Fruit fly (Drosophila melanogaster): ENCODE results near the gene ksh.

ksh gene

dm6 chrX:19474763-19475162 is 20.0 kb downstream of the ksh start, which contains the start of gene narya:
narya (plus strand) TSS chrX:19475063.
- no peak for TF ChIP-seq slbo (GFP tag; IDR thresholded peaks at IDR 0.05)
- no peak for TF ChIP-seq CG13424 (tag; optimal IDR thresholded peaks at IDR 0.05)
- TF ChIP-seq sc (optimal IDR thresholded peaks at IDR 0.05) = no peak
- TF ChIP-seq sc (GFP tag; optimal IDR thresholded peaks at IDR 0.05) = no peak
- no peak for TF ChIP-seq CG9876 (GFP tag; optimal IDR thresholded peaks at IDR 0.05)
- no peak for TF ChIP-seq lilli (GFP tag; optimal IDR thresholded peaks at IDR 0.05)
- no peak for TF ChIP-seq CG33557 (GFP tag; optimal IDR thresholded peaks at IDR 0.05)
- no peak for TF ChIP-seq CG15601 (tag; optimal IDR thresholded peaks at IDR 0.05)
- TF ChIP-seq ttk (GFP tag; IDR thresholded peaks at IDR 0.05) = no peak
- no peak for TF ChIP-seq amos (GFP tag; IDR thresholded peaks at IDR 0.05; ENCODE audit: partially characterized antibody)
- TF ChIP-seq CG17186 (GFP tag; optimal IDR thresholded peaks at IDR 0.05) = no peak
- TF ChIP-seq crp (GFP tag; optimal IDR thresholded peaks at IDR 0.05) = no peak
- TF ChIP-seq CG33213 (GFP tag; optimal IDR thresholded peaks at IDR 0.05) = no peak
- no peak for TF ChIP-seq al (GFP tag; IDR thresholded peaks at IDR 0.05)
- TF ChIP-seq Mad (GFP tag; optimal IDR thresholded peaks at IDR 0.05) = no peak

- no peak for TF ChIP-seq CG42726 (GFP tag; IDR thresholded peaks at IDR 0.05; ENCODE audit: partially characterized antibody)
- TF ChIP-seq salm (tag; optimal IDR thresholded peaks at IDR 0.05) = no peak
- TF ChIP-seq CG18764 (GFP tag; optimal IDR thresholded peaks at IDR 0.05) = no peak
- no peak for TF ChIP-seq CG6175 (GFP tag; IDR thresholded peaks at IDR 0.05)
- TF ChIP-seq CG12659 (GFP tag; optimal IDR thresholded peaks at IDR 0.05) = no peak
- TF ChIP-seq Oli (tag; optimal IDR thresholded peaks at IDR 0.05) = no peak
- TF ChIP-seq CG14965 (GFP tag; optimal IDR thresholded peaks at IDR 0.05; ENCODE audit: borderline replicate concordance) = no peak
- TF ChIP-seq sqz (GFP tag; optimal IDR thresholded peaks at IDR 0.05) = no peak
- no peak for TF ChIP-seq row (GFP tag; IDR thresholded peaks at IDR 0.05)
- TF ChIP-seq Jarid2 (GFP tag; optimal IDR thresholded peaks at IDR 0.05) = no peak
- TF ChIP-seq run (tag; optimal IDR thresholded peaks at IDR 0.05) = no peak
- no peak for TF ChIP-seq CoRest (tag; optimal IDR thresholded peaks at IDR 0.05)
These were observed 33.2 kb downstream of the ksh start for dm6 chrX:19461630-19462029.

dm6 chrX:19453138-19453537 is 41.7 kb downstream of the ksh start:
- TF ChIP-seq Stat92E (GFP tag; optimal IDR thresholded peaks at IDR 0.05) (no peak), az2 (GFP tag; optimal IDR thresholded peaks at IDR 0.05) (peak; percentile 14), sd (tag; optimal IDR thresholded peaks at IDR 0.05) (no peak), Sox102F (GFP tag; optimal IDR thresholded peaks at IDR 0.05) (peak; percentile 45), CG7963 (GFP tag; IDR thresholded peaks at IDR 0.05; ENCODE audit: partially characterized antibody) (no peak), CG34422 (GFP tag; IDR thresholded peaks at IDR 0.05) (peak; percentile 25; the same call in 1 of the 3 replicates), onecut (GFP tag; IDR thresholded peaks at IDR 0.05) (peak; percentile 30; the same call in 1 of the 2 replicates), CG9932 (GFP tag; IDR thresholded peaks at IDR 0.05) (peak; percentile 27; the same call in 1 of the 2 replicates), CG17385 (GFP tag; optimal IDR thresholded peaks at IDR 0.05) (peak; percentile 34), Ada2b (GFP tag; IDR thresholded peaks at IDR 0.05) (peak; percentile 33; the same call in 1 of the 2 replicates), gcm2 (GFP tag; optimal IDR thresholded peaks at IDR 0.05) (no peak), dpn (GFP tag; optimal IDR thresholded peaks at IDR 0.05) (peak; percentile 6 to 9), Dp (GFP tag; optimal IDR thresholded peaks at IDR 0.05) (no peak), ATbp (GFP tag; optimal IDR thresholded peaks at IDR 0.05) (peak; percentile 31), ssp (GFP tag; IDR thresholded peaks at IDR 0.05) (0 out of 2 replicates have a peak, but pooled peaks have one; percentile 24), CG7745 (tag; optimal IDR thresholded peaks at IDR 0.05) (no peak), pan (optimal IDR thresholded peaks at IDR 0.05) (no peak), pan (GFP tag; optimal IDR thresholded peaks at IDR 0.05 in 1 of 2, IDR thresholded peaks at IDR 0.05 in 1 of 2) (peak in 1 of 2 experiments; percentile 51), sisA (GFP tag; IDR thresholded peaks at IDR 0.05) (peak; percentile 52), Mrtf (GFP tag; IDR thresholded peaks at IDR 0.05) (0 out of 3 replicates have a peak, but pooled peaks have one; percentile 7), Atf6 (GFP tag; IDR thresholded peaks at IDR 0.05) (peak; percentile 47; the same call in 1 of the 2 replicates), jing (GFP tag; optimal IDR thresholded peaks at IDR 0.05) (peak; percentile 20), CG14667 (GFP tag; IDR thresholded peaks at IDR 0.05) (peak; percentile 45; the same call in 1 of the 2 replicates)
